Fruit fly (Drosophila melanogaster): ENCODE results near the gene iPLA2-VIA.

Gene iPLA2-VIA

dm6 chr3L:9898355-9898754, 34.2 kb upstream of the iPLA2-VIA start, which contains the start of the genes CG6707 and CG46387 (continued):
- TF ChIP-seq MESR4 (GFP tag; optimal IDR thresholded peaks at IDR 0.05) = peak; percentile 85
- TF ChIP-seq vvl (GFP tag; IDR thresholded peaks at IDR 0.05) = peak; percentile 50; the same call in 1 of the 2 replicates
- TF ChIP-seq zen (tag; optimal IDR thresholded peaks at IDR 0.05) = peak; percentile 36
- TF ChIP-seq dati (GFP tag; IDR thresholded peaks at IDR 0.05) = no peak
- TF ChIP-seq CG17912 (GFP tag; optimal IDR thresholded peaks at IDR 0.05) = no peak
- peak; percentile 32 for TF ChIP-seq HLHmδ (GFP tag; optimal IDR thresholded peaks at IDR 0.05)
- no peak for TF ChIP-seq CG18011 (GFP tag; optimal IDR thresholded peaks at IDR 0.05)
- TF ChIP-seq D19B (GFP tag; optimal IDR thresholded peaks at IDR 0.05) = no peak
- peak; percentile 26 for TF ChIP-seq CG10543 (GFP tag; optimal IDR thresholded peaks at IDR 0.05)
- peak; percentile 38; the same call in 1 of the 2 replicates for TF ChIP-seq sob (GFP tag; IDR thresholded peaks at IDR 0.05)
- TF ChIP-seq CG16813 (GFP tag; IDR thresholded peaks at IDR 0.05; ENCODE audit: partially characterized antibody) = peak; percentile 23; the same call in 1 of the 3 replicates
- TF ChIP-seq ftz-f1 (GFP tag; optimal IDR thresholded peaks at IDR 0.05) = no peak
- TF ChIP-seq CG33213 (GFP tag; optimal IDR thresholded peaks at IDR 0.05) = peak; percentile 9
- TF ChIP-seq CG9437 (GFP tag; optimal IDR thresholded peaks at IDR 0.05) = no peak
- TF ChIP-seq CG2199 (GFP tag; IDR thresholded peaks at IDR 0.05) = 0 out of 3 replicates have a peak, but pooled peaks have one; percentile 35
- TF ChIP-seq D (optimal IDR thresholded peaks at IDR 0.05) = no peak
- TF ChIP-seq D (GFP tag; optimal IDR thresholded peaks at IDR 0.05) = no peak
- peak; percentile 7 for TF ChIP-seq CG9876 (GFP tag; optimal IDR thresholded peaks at IDR 0.05)
- TF ChIP-seq CG30020 (tag; optimal IDR thresholded peaks at IDR 0.05) = peak; percentile 21
- TF ChIP-seq amos (GFP tag; IDR thresholded peaks at IDR 0.05; ENCODE audit: partially characterized antibody) = peak; percentile 59
- TF ChIP-seq mld (GFP tag; IDR thresholded peaks at IDR 0.05; ENCODE audit: partially characterized antibody) = no peak
- TF ChIP-seq CG4820 (GFP tag; optimal IDR thresholded peaks at IDR 0.05) = no peak
- TF ChIP-seq dan (GFP tag; IDR thresholded peaks at IDR 0.05) = no peak
- peak; percentile 81 for TF ChIP-seq Med (GFP tag)
- TF ChIP-seq nmo (GFP tag; optimal IDR thresholded peaks at IDR 0.05) = peak; percentile 32
- peak; percentile 71 for TF ChIP-seq row (GFP tag; IDR thresholded peaks at IDR 0.05)

- TF ChIP-seq sisA (GFP tag; IDR thresholded peaks at IDR 0.05) (peak; percentile 23; the same call in 1 of the 2 replicates), Pdp1 (GFP tag; optimal IDR thresholded peaks at IDR 0.05) (peak in 1 of 2 experiments; percentile 2), Bteb2 (GFP tag; optimal IDR thresholded peaks at IDR 0.05) (no peak), Hr39 (optimal IDR thresholded peaks at IDR 0.05) (no peak), CG17328 (GFP tag; IDR thresholded peaks at IDR 0.05) (0 out of 2 replicates have a peak, but pooled peaks have one; percentile 25), az2 (GFP tag; optimal IDR thresholded peaks at IDR 0.05) (no peak), CG2712 (tag; optimal IDR thresholded peaks at IDR 0.05) (peak; percentile 4), hkb (optimal IDR thresholded peaks at IDR 0.05) (no peak), hkb (GFP tag; IDR thresholded peaks at IDR 0.05) (peak; percentile 33; the same call in 1 of the 2 replicates), CG3281 (GFP tag; optimal IDR thresholded peaks at IDR 0.05) (peak; percentile 14), Ssrp (tag; optimal IDR thresholded peaks at IDR 0.05) (no peak), CG2678 (tag; optimal IDR thresholded peaks at IDR 0.05) (peak; percentile 35), CG10654 (GFP tag; optimal IDR thresholded peaks at IDR 0.05) (no peak), cwo (GFP tag; optimal IDR thresholded peaks at IDR 0.05) (peak; percentile 3), unpg (GFP tag; optimal IDR thresholded peaks at IDR 0.05) (peak; percentile 10), sens (GFP tag) (peak; percentile 68), crp (GFP tag; optimal IDR thresholded peaks at IDR 0.05) (no peak), exex (tag; optimal IDR thresholded peaks at IDR 0.05) (peak; percentile 44), Adf1 (GFP tag; IDR thresholded peaks at IDR 0.05) (peak; percentile 11; the same call in 1 of the 2 replicates), bab2 (GFP tag; optimal IDR thresholded peaks at IDR 0.05) (no peak), sug (tag; optimal IDR thresholded peaks at IDR 0.05) (peak; percentile 39), Mes4 (GFP tag; optimal IDR thresholded peaks at IDR 0.05) (peak; percentile 1), kay (GFP tag; optimal IDR thresholded peaks at IDR 0.05) (peak; percentile 7), CG18619 (GFP tag; optimal IDR thresholded peaks at IDR 0.05) (no peak), CG2120 (GFP tag; optimal IDR thresholded peaks at IDR 0.05) (peak; percentile 27), HLHmδ (GFP tag; optimal IDR thresholded peaks at IDR 0.05) (no peak)
Measured at dm6 chr3L:9897164-9897783, 33.1 kb upstream of the iPLA2-VIA start.

Data from whole organism, embryonic.